Fruit fly (Drosophila melanogaster) whole organism, pupa: ENCODE results near the gene CG17359.

ENCODE experiments used
- CG10348 ChIP-seq: fragments of 200-800 bp; sonication (Bioruptor generic); IDR thresholded peaks from 2 replicates; pipeline ENCODE4 v1.3.6; 2022; ENCODE audit warnings: missing biosample characterization, missing genetic modification characterization
- CG12605 ChIP-seq: fragments of 200-800 bp; sonication (Bioruptor generic); IDR thresholded peaks from 2 replicates; pipeline ENCODE4 v1.3.6; 2022; ENCODE audit warnings: missing biosample characterization, missing genetic modification characterization
- CG13204 ChIP-seq: fragments of 200-800 bp; sonication (Bioruptor generic); optimal IDR thresholded peaks from 2 replicates; lab custom pipeline; 2018; ENCODE audit warnings: missing biosample characterization, mild to moderate bottlenecking, missing genetic modification characterization, moderate library complexity
- CG14655 ChIP-seq: fragments of 200-800 bp; sonication (Bioruptor generic); optimal IDR thresholded peaks from 3 replicates; lab custom pipeline; 2017; ENCODE audit warnings: mild to moderate bottlenecking, missing biosample characterization, missing genetic modification reagents, missing genetic modification characterization
- CG15710 ChIP-seq: fragments of 200-800 bp; sonication (Bioruptor generic); optimal IDR thresholded peaks from 2 replicates; lab custom pipeline; 2018; ENCODE audit warnings: missing biosample characterization, mild to moderate bottlenecking, missing genetic modification characterization, moderate library complexity
- CG17806 ChIP-seq: fragments of 200-800 bp; sonication (Bioruptor generic); optimal IDR thresholded peaks from 2 replicates; lab custom pipeline; 2018; ENCODE audit warnings: missing biosample characterization, mild to moderate bottlenecking, missing genetic modification characterization, moderate library complexity
- CG32121 ChIP-seq: fragments of 200-800 bp; sonication (Bioruptor generic); IDR thresholded peaks from 2 replicates; pipeline ENCODE4 v1.3.6; 2022; ENCODE audit warnings: missing biosample characterization, missing genetic modification characterization
- CG34367 ChIP-seq: fragments of 200-800 bp; sonication (Bioruptor generic); optimal IDR thresholded peaks from 2 replicates; lab custom pipeline; 2018; ENCODE audit warnings: missing biosample characterization, mild to moderate bottlenecking, missing genetic modification characterization
- CG4496 ChIP-seq: fragments of 200-800 bp; sonication (Bioruptor generic); IDR thresholded peaks from 3 replicates; pipeline ENCODE4 v1.3.6; 2022; ENCODE audit warnings: missing biosample characterization, missing genetic modification characterization
- CG8159 ChIP-seq: fragments of 200-800 bp; sonication (Bioruptor generic); optimal IDR thresholded peaks from 3 replicates; lab custom pipeline; 2018; ENCODE audit warnings: missing biosample characterization, mild to moderate bottlenecking, missing genetic modification characterization, moderate library complexity
- CG8301 ChIP-seq: fragments of 200-800 bp; sonication (Bioruptor generic); optimal IDR thresholded peaks from 2 replicates; lab custom pipeline; 2018; ENCODE audit warnings: missing biosample characterization, mild to moderate bottlenecking, missing genetic modification characterization
- CG9948 ChIP-seq: fragments of 200-800 bp; sonication (Bioruptor generic); optimal IDR thresholded peaks from 2 replicates; lab custom pipeline; 2018; ENCODE audit warnings: missing biosample characterization, mild to moderate bottlenecking, missing genetic modification characterization, moderate library complexity
- D1 ChIP-seq: fragments of 200-800 bp; sonication (Bioruptor generic); optimal IDR thresholded peaks from 2 replicates; lab custom pipeline; 2018; ENCODE audit warnings: missing biosample characterization, mild to moderate bottlenecking, missing genetic modification characterization, moderate library complexity
- EcR ChIP-seq: fragments of 200-800 bp; sonication (Bioruptor generic); optimal IDR thresholded peaks from 3 replicates; lab custom pipeline; 2019; ENCODE audit warnings: missing biosample characterization, missing genetic modification characterization, mild to moderate bottlenecking, moderate library complexity, missing genetic modification reagents
- Ets98B ChIP-seq: fragments of 200-800 bp; sonication (Bioruptor generic); IDR thresholded peaks from 2 replicates; pipeline ENCODE4 v1.3.6; 2022; ENCODE audit warnings: missing biosample characterization, missing genetic modification characterization
- Pif1A ChIP-seq: fragments of 200-800 bp; sonication (Bioruptor generic); optimal IDR thresholded peaks from 3 replicates; lab custom pipeline; 2016; ENCODE audit warnings: missing biosample characterization, missing genetic modification characterization
- Pif1B ChIP-seq: fragments of 200-800 bp; sonication (Bioruptor generic); optimal IDR thresholded peaks from 3 replicates; lab custom pipeline; 2016; ENCODE audit warnings: missing biosample characterization, missing genetic modification characterization
- Snoo ChIP-seq: fragments of 200-800 bp; sonication (Bioruptor generic); optimal IDR thresholded peaks from 3 replicates; lab custom pipeline; 2017; ENCODE audit warnings: missing biosample characterization, mild to moderate bottlenecking, missing genetic modification characterization, inconsistent platforms
- fd96Ca ChIP-seq: fragments of 200-800 bp; sonication (Bioruptor generic); IDR thresholded peaks from 3 replicates; pipeline ENCODE4 v1.3.6; 2022; ENCODE audit warnings: missing biosample characterization, missing genetic modification characterization
- gl ChIP-seq: fragments of 200-800 bp; sonication (Bioruptor generic); optimal IDR thresholded peaks from 2 replicates; lab custom pipeline; 2018; ENCODE audit warnings: missing biosample characterization, mild to moderate bottlenecking, missing genetic modification characterization
- rn ChIP-seq: fragments of 200-800 bp; sonication (Bioruptor generic); IDR thresholded peaks from 2 replicates; pipeline ENCODE4 v1.3.6; 2022; ENCODE audit warnings: missing biosample characterization, missing genetic modification characterization

CG17359 gene

DNA sequence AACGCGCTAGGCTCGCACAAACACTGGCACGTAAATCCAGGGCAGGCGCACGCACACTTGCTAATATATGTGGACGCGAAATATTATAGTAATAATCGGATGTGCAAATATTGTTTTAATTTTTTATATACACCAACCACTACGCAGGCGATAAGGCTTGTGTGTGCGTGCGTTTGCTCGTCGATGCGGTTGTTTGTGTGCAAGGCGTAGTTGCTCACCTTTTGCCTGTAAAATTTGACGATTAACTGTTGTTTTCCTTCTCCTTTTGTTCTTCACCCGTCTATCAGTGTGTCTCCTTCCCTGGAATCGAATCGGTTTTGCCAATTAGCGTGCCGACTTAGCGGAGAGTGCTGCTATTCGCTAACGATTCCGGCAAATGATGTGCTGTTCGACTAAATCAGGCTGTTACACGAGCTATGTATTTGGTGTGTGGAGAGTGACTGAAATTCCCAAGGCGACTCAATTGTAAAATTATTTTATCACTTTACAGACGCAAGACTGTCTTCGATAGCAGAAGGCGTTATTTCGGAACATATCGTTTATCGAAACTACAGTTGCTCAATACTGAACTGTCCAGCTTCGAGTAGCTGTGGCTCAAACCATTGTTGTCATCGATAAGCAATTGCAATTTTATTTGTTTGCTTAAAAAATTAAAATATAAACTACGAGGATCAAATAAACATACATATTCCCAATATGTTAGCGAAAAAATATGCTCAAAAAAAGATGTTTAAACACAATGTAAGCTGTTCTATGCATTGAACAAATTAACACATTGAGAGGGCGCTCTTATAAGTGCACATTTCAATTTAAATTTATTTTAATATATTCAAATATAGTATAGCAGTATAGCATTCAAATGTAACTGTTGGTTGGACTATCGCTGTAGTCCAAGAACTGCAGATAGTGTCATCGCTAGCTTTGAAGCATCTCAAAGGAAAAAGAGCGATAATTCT, 32.4 kb upstream of the CG17359 start, which contains the start of the genes CG6650 and endos:
Gene CG6650 (plus strand): TSS at position 280 of the 956 bp plus-strand sequence.
Gene endos (minus strand): TSS at position 536 of the 956 bp plus-strand sequence.
- TF ChIP-seq CG14655 (GFP tag; lab: Kevin White, UChicago), result peak; percentile 20
- peak; percentile 18 for TF ChIP-seq gl (tag; lab: Kevin White, UChicago)
- TF ChIP-seq CG32121 (GFP tag; lab: Robert Waterston, UW), result peak; percentile 38; the same call in 1 of the 2 replicates
- TF ChIP-seq CG15710 (tag; lab: Kevin White, UChicago), result peak; percentile 40
- peak; percentile 4 for TF ChIP-seq CG9948 (tag; lab: Kevin White, UChicago)
- peak; percentile 47 for TF ChIP-seq CG8301 (tag; lab: Kevin White, UChicago)
- TF ChIP-seq CG8159 (tag; lab: Kevin White, UChicago), result peak; percentile 21
- TF ChIP-seq CG10348 (GFP tag; lab: Robert Waterston, UW), result no peak
- TF ChIP-seq fd96Ca (GFP tag; lab: Robert Waterston, UW), result no peak
- no peak for TF ChIP-seq EcR (GFP tag; lab: Kevin White, UChicago)
- no peak for TF ChIP-seq CG12605 (GFP tag; lab: Robert Waterston, UW)
- no peak for TF ChIP-seq Pif1B (GFP tag; lab: Kevin White, UChicago)
- TF ChIP-seq D1 (tag; lab: Kevin White, UChicago), result no peak
- TF ChIP-seq rn, result no peak
- peak; percentile 25 for TF ChIP-seq CG13204 (GFP tag; lab: Kevin White, UChicago)
- peak; percentile 5 for TF ChIP-seq CG17806 (tag; lab: Kevin White, UChicago)
- peak; percentile 51; the same call in 1 of the 3 replicates for TF ChIP-seq CG4496 (GFP tag; lab: Robert Waterston, UW)
- peak; percentile 5 for TF ChIP-seq Snoo (tag; lab: Kevin White, UChicago)
- 0 out of 2 replicates have a peak, but pooled peaks have one; percentile 5 for TF ChIP-seq Ets98B
- TF ChIP-seq Pif1A, result no peak
- TF ChIP-seq CG34367 (tag; lab: Kevin White, UChicago), result no peak

DNA sequence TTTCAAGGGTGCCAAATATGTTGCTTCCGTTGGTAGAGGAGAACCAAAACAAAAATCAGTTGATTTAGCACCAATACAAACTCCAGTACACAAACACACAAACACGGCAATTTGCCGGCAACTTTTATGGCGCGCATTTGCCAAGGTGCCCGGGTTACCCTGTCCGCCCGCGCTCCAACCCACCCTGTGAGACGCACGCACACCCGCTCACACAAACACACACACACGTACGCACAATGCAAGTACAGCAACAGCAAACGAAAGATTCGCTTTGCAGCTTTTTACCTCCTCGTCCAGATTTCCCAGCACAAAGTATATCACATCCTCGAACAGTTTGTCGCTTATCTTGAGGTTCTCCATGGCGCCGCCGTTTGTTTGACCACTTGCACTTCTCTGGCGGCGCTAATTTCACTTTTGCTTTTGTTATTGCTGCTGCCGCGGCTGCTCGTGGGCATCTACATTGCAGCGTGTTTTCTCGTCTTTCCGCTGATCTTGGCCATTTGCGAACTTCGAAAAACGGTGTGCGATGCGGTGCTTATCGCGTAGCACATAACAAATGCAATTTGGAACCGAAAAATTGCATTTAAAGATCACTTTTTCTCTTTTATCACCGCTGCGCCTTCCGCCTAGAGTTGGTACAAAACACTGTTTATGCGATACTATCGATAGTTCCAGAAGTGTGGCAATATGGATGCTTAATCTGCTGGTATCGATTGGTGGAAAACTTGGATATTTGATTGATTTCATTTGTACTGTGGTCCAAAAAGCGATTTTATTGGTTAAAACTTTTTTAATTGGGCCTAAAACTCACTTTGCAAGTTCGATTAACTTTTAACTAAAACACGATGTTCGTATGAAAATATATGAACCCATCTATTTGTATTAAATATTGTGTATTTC, 29.7 kb upstream of the CG17359 start, which contains the start of gene Ptip:
Gene Ptip (minus strand): TSS at position 637 of the 900 bp plus-strand sequence.
- TF ChIP-seq CG10348 (GFP tag; lab: Robert Waterston, UW), result no peak
- 0 out of 2 replicates have a peak, but pooled peaks have one; percentile 64 for TF ChIP-seq Ets98B
- TF ChIP-seq fd96Ca (GFP tag; lab: Robert Waterston, UW), result no peak; the same call in 2 of the 3 replicates
- TF ChIP-seq CG12605 (GFP tag; lab: Robert Waterston, UW), result peak; percentile 66
- TF ChIP-seq CG14655 (GFP tag; lab: Kevin White, UChicago), result no peak
- no peak for TF ChIP-seq Pif1B (GFP tag; lab: Kevin White, UChicago)
- TF ChIP-seq CG9948 (tag; lab: Kevin White, UChicago), result no peak
- TF ChIP-seq CG13204 (GFP tag; lab: Kevin White, UChicago), result no peak
- TF ChIP-seq CG17806 (tag; lab: Kevin White, UChicago), result no peak
- TF ChIP-seq CG8159 (tag; lab: Kevin White, UChicago), result no peak
- TF ChIP-seq CG32121 (GFP tag; lab: Robert Waterston, UW), result peak; percentile 49; the same call in 1 of the 2 replicates
- TF ChIP-seq gl (tag; lab: Kevin White, UChicago), result peak; percentile 40
- no peak for TF ChIP-seq EcR (GFP tag; lab: Kevin White, UChicago)
- no peak for TF ChIP-seq CG34367 (tag; lab: Kevin White, UChicago)
- TF ChIP-seq CG4496 (GFP tag; lab: Robert Waterston, UW), result peak; percentile 77
- TF ChIP-seq Snoo (tag; lab: Kevin White, UChicago), result no peak
- TF ChIP-seq CG8301 (tag; lab: Kevin White, UChicago), result no peak
- TF ChIP-seq rn, result no peak
- no peak for TF ChIP-seq Pif1A
- TF ChIP-seq CG15710 (tag; lab: Kevin White, UChicago), result no peak
- no peak for TF ChIP-seq D1 (tag; lab: Kevin White, UChicago)
- TF ChIP-seq, all 21 proteins: peak for 5

DNA sequence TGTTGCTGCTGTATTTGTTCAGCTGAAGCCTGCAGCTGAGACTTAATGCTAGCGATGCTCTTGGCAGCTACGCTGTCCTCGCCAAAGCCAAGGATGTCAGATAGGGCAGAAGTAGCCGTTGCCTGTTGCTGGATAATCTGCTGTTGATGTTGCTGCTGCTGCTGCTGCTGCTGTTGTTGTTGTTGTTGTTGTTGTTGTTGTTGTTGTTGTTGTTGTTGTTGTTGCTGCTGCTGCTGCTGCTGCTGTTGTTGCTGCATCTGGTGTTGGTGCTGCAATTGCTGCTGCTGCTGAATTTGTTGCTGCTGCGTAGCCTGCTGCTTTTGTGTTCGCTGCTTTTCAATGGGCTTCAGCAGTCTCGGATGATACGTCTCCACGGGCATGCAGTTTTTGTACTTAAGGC, 28.5 kb upstream of the CG17359 start:
- no peak for TF ChIP-seq Ets98B
- TF ChIP-seq Pif1A, result no peak
- TF ChIP-seq EcR (GFP tag; lab: Kevin White, UChicago), result no peak
- no peak for TF ChIP-seq CG8301 (tag; lab: Kevin White, UChicago)
- TF ChIP-seq CG4496 (GFP tag; lab: Robert Waterston, UW), result no peak
- TF ChIP-seq CG15710 (tag; lab: Kevin White, UChicago), result no peak
- TF ChIP-seq, all 21 proteins: peak for 0

DNA sequence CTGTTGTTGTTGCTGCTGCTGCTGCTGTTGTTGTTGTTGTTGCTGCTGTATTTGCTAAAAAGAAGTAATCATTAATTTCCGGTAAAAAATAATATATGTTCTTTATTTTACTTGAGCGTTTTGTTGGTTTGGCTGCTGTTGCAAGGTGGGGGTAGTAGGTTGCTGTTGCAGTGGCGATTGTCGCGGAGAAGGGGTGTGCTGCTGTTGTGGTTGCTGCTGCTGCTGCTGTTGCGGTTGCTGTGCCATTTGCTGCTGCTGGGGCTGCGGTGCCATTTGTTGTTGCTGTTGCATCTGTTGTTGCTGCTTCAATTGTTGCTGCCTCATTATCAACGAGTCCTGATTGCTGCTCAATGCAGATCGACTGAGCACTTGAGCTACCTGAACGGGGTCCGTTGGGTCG, 26.7 kb upstream of the CG17359 start:
- TF ChIP-seq Pif1A, result no peak
- no peak for TF ChIP-seq CG10348 (GFP tag; lab: Robert Waterston, UW)
- TF ChIP-seq CG17806 (tag; lab: Kevin White, UChicago), result no peak
- no peak for TF ChIP-seq rn
- TF ChIP-seq CG8159 (tag; lab: Kevin White, UChicago), result no peak
- no peak for TF ChIP-seq Ets98B
- no peak for TF ChIP-seq fd96Ca (GFP tag; lab: Robert Waterston, UW)
- no peak for TF ChIP-seq CG9948 (tag; lab: Kevin White, UChicago)
- no peak for TF ChIP-seq Snoo (tag; lab: Kevin White, UChicago)
- TF ChIP-seq CG15710 (tag; lab: Kevin White, UChicago), result no peak
- no peak for TF ChIP-seq D1 (tag; lab: Kevin White, UChicago)
- TF ChIP-seq EcR (GFP tag; lab: Kevin White, UChicago), result no peak
- no peak for TF ChIP-seq CG13204 (GFP tag; lab: Kevin White, UChicago)
- no peak for TF ChIP-seq CG8301 (tag; lab: Kevin White, UChicago)
- no peak for TF ChIP-seq CG32121 (GFP tag; lab: Robert Waterston, UW)
- no peak for TF ChIP-seq CG12605 (GFP tag; lab: Robert Waterston, UW)
